Worm (Caenorhabditis elegans): Measurements from ENCODE around the gene pax-1.

ce11 chrV:8267275-8267674 lies 42.5 kb downstream of the pax-1 start:
- TF ChIP-seq tab-1 (GFP tag; IDR thresholded peaks at IDR 0.05) (no peak), flt-1 (GFP tag; IDR thresholded peaks at IDR 0.05) (no peak), klf-2 (GFP tag; conservative IDR thresholded peaks at IDR 0.05) (no peak), T22C8.4 (GFP tag; IDR thresholded peaks at IDR 0.05) (no peak), cog-1 (tag; optimal IDR thresholded peaks at IDR 0.05) (no peak)

Measured in whole organism, midembryonic.